Worm (Caenorhabditis elegans): ENCODE measurements around the gene C16C8.25.

Gene C16C8.25

ce11 chrII:3441377-3441776 is 7.7 kb upstream of the C16C8.25 start, which contains the start of gene C16C8.27:
C16C8.27 (plus strand) TSS chrII:3441677.
- TF ChIP-seq lsy-2 (tag; optimal IDR thresholded peaks at IDR 0.05) (no peak), fos-1 (tag; optimal IDR thresholded peaks at IDR 0.05) (no peak), unc-39 (tag; optimal IDR thresholded peaks at IDR 0.05) (no peak), R02D3.7 (tag; optimal IDR thresholded peaks at IDR 0.05) (no peak), nhr-6 (tag; optimal IDR thresholded peaks at IDR 0.05) (no peak), zag-1 (tag; optimal IDR thresholded peaks at IDR 0.05) (no peak), nhr-11 (tag; optimal IDR thresholded peaks at IDR 0.05) (no peak), elt-3 (tag; optimal IDR thresholded peaks at IDR 0.05) (no peak), unc-55 (GFP tag; optimal IDR thresholded peaks at IDR 0.05) (no peak), elt-1 (tag; optimal IDR thresholded peaks at IDR 0.05) (no peak), nhr-237 (tag; optimal IDR thresholded peaks at IDR 0.05) (no peak), aly-2 (tag; optimal IDR thresholded peaks at IDR 0.05) (no peak), egl-27 (tag; optimal IDR thresholded peaks at IDR 0.05) (no peak), mbf-1 (tag; optimal IDR thresholded peaks at IDR 0.05) (no peak), mab-5 (tag; optimal IDR thresholded peaks at IDR 0.05) (no peak), ztf-4 (tag; optimal IDR thresholded peaks at IDR 0.05) (no peak), lin-11 (tag; optimal IDR thresholded peaks at IDR 0.05) (no peak), unc-62 (GFP tag; optimal IDR thresholded peaks at IDR 0.05) (no peak), nhr-25 (tag; optimal IDR thresholded peaks at IDR 0.05) (no peak)

- TF ChIP-seq nhr-23 (tag; optimal IDR thresholded peaks at IDR 0.05) (no peak), nhr-10 (tag; optimal IDR thresholded peaks at IDR 0.05) (no peak), nhr-11 (tag; optimal IDR thresholded peaks at IDR 0.05) (no peak), unc-55 (GFP tag; optimal IDR thresholded peaks at IDR 0.05) (no peak), ceh-82 (tag; optimal IDR thresholded peaks at IDR 0.05) (no peak), nhr-25 (tag; optimal IDR thresholded peaks at IDR 0.05) (no peak), elt-3 (tag; optimal IDR thresholded peaks at IDR 0.05) (no peak), peb-1 (tag; optimal IDR thresholded peaks at IDR 0.05) (no peak), nhr-12 (tag; optimal IDR thresholded peaks at IDR 0.05) (no peak), ama-1 (optimal IDR thresholded peaks at IDR 0.05) (no peak), nhr-21 (tag; optimal IDR thresholded peaks at IDR 0.05) (no peak), nhr-6 (tag; optimal IDR thresholded peaks at IDR 0.05) (no peak), F13H6.1 (tag; optimal IDR thresholded peaks at IDR 0.05) (no peak), lin-39 (tag; optimal IDR thresholded peaks at IDR 0.05) (no peak), ztf-4 (tag; optimal IDR thresholded peaks at IDR 0.05) (no peak), lsy-2 (tag; optimal IDR thresholded peaks at IDR 0.05) (no peak), sma-3 (GFP tag; optimal IDR thresholded peaks at IDR 0.05) (no peak), alr-1 (tag; optimal IDR thresholded peaks at IDR 0.05) (no peak), gmeb-1 (tag; optimal IDR thresholded peaks at IDR 0.05) (no peak), nhr-237 (tag; optimal IDR thresholded peaks at IDR 0.05) (no peak)
These were observed 5.9 kb upstream of the C16C8.25 start, which contains the start of gene C16C8.22 for ce11 chrII:3443154-3443553. C16C8.22 (minus strand) TSS chrII:3443254.

- no peak for TF ChIP-seq nhr-10 (tag; optimal IDR thresholded peaks at IDR 0.05)
- TF ChIP-seq ama-1 (optimal IDR thresholded peaks at IDR 0.05): no peak
These were observed 4.8 kb upstream of the C16C8.25 start, which contains the start of gene C16C8.4 for ce11 chrII:3444280-3444679. C16C8.4 (minus strand) TSS chrII:3444380.

ce11 chrII:3445285-3445806 is 3.7 kb upstream of the C16C8.25 start, which contains the start of the genes C16C8.5 and C16C8.16:
C16C8.5 (minus strand) TSS chrII:3445385.
C16C8.16 (plus strand) TSS chrII:3445756.
- no peak for TF ChIP-seq elt-3 (tag; optimal IDR thresholded peaks at IDR 0.05)
- TF ChIP-seq nhr-237 (tag; optimal IDR thresholded peaks at IDR 0.05): no peak
- no peak for TF ChIP-seq gmeb-1 (tag; optimal IDR thresholded peaks at IDR 0.05)
- no peak for TF ChIP-seq nhr-77 (tag; optimal IDR thresholded peaks at IDR 0.05)
- TF ChIP-seq F13H6.1 (tag; optimal IDR thresholded peaks at IDR 0.05): no peak
- TF ChIP-seq peb-1 (tag; optimal IDR thresholded peaks at IDR 0.05): no peak
- no peak for TF ChIP-seq ceh-82 (tag; optimal IDR thresholded peaks at IDR 0.05)
- TF ChIP-seq lsy-2 (tag; optimal IDR thresholded peaks at IDR 0.05): no peak
- TF ChIP-seq crh-2 (tag; optimal IDR thresholded peaks at IDR 0.05): no peak
- TF ChIP-seq C34F6.9 (tag; optimal IDR thresholded peaks at IDR 0.05): no peak
- no peak for TF ChIP-seq dmd-4 (tag; optimal IDR thresholded peaks at IDR 0.05)
- no peak for TF ChIP-seq sem-4 (tag; optimal IDR thresholded peaks at IDR 0.05)
- no peak for TF ChIP-seq unc-55 (GFP tag; optimal IDR thresholded peaks at IDR 0.05)
- no peak for TF ChIP-seq sma-3 (GFP tag; optimal IDR thresholded peaks at IDR 0.05)

ce11 chrII:3446647-3447046 is 2.4 kb upstream of the C16C8.25 start, which contains the start of the genes C16C8.20 and gldi-6:
C16C8.20 (plus strand) TSS chrII:3446947.
gldi-6 (plus strand) TSS chrII:3446947.
- TF ChIP-seq dmd-4 (tag; optimal IDR thresholded peaks at IDR 0.05) (no peak), skn-1 (tag; optimal IDR thresholded peaks at IDR 0.05) (no peak), elt-1 (tag; optimal IDR thresholded peaks at IDR 0.05) (no peak), zag-1 (tag; optimal IDR thresholded peaks at IDR 0.05) (no peak)
